Fruit fly (Drosophila melanogaster) whole organism: ENCODE measurements around the gene Mer.

ENCODE experiments used
- CG8478 ChIP-seq: fragments of >200 bp; optimal IDR thresholded peaks from 2 replicates; lab custom pipeline; 2018; ENCODE audit warnings: inconsistent platforms
- EcR ChIP-seq, 2 experiments: fragments of >200 bp; optimal IDR thresholded peaks; 2 replicates each; lab custom pipeline; 2017; ENCODE audit warnings: missing biosample characterization in 2 of 2, missing genetic modification characterization in 2 of 2, missing genetic modification reagents in 2 of 2
- pan ChIP-seq: fragments of >200 bp; optimal IDR thresholded peaks from 2 replicates; lab custom pipeline; 2017
- usp ChIP-seq: fragments of >200 bp; optimal IDR thresholded peaks from 2 replicates; lab custom pipeline; 2017; ENCODE audit warnings: missing biosample characterization, missing genetic modification characterization, mixed read lengths

dm6 chrX:19688848-19689247, 4.5 kb downstream of the Mer start, which contains the start of gene CG14227:
- TF ChIP-seq pan: no peak
- TF ChIP-seq usp (GFP tag; lab: Kevin White, UChicago): no peak
- no peak for TF ChIP-seq CG8478 (lab: Kevin White, UChicago)
- no peak for TF ChIP-seq EcR (GFP tag; optimal IDR thresholded peaks at IDR 0.05; lab: Kevin White, UChicago)
